Fruit fly (Drosophila melanogaster) whole organism, embryonic: ENCODE results near the gene CaMKII.

ENCODE experiments used
- ATbp ChIP-seq: fragments of 200-800 bp; sonication (Bioruptor generic); optimal IDR thresholded peaks from 2 replicates; lab custom pipeline; 2017; ENCODE audit warnings: missing biosample characterization, mild to moderate bottlenecking, missing genetic modification characterization, missing genetic modification reagents
- CG1024 ChIP-seq: fragments of 200-800 bp; sonication (Bioruptor generic); IDR thresholded peaks from 2 replicates; pipeline ENCODE4 v1.3.6; 2022; ENCODE audit warnings: missing biosample characterization, missing genetic modification characterization
- CG10431 ChIP-seq: fragments of 200-800 bp; sonication (Bioruptor generic); optimal IDR thresholded peaks from 3 replicates; lab custom pipeline; 2018; ENCODE audit warnings: missing biosample characterization, mild to moderate bottlenecking, missing genetic modification characterization
- CG11247 ChIP-seq: fragments of 200-800 bp; sonication (Bioruptor generic); IDR thresholded peaks from 2 replicates; pipeline ENCODE4 v1.3.6; 2022; ENCODE audit warnings: missing biosample characterization, missing genetic modification characterization
- CG11456 ChIP-seq: fragments of 200-800 bp; sonication (Bioruptor generic); IDR thresholded peaks from 3 replicates; pipeline ENCODE4 v1.3.6; 2022; ENCODE audit warnings: missing biosample characterization, missing genetic modification characterization
- CG12104 ChIP-seq: fragments of 200-800 bp; sonication (Bioruptor generic); optimal IDR thresholded peaks from 3 replicates; lab custom pipeline; 2016; ENCODE audit warnings: missing biosample characterization, missing genetic modification characterization
- CG1233 ChIP-seq: fragments of 200-800 bp; sonication (Bioruptor generic); optimal IDR thresholded peaks from 4 replicates; lab custom pipeline; 2018; ENCODE audit warnings: missing biosample characterization, mild to moderate bottlenecking, missing genetic modification characterization
- CG13775 ChIP-seq: fragments of 200-800 bp; sonication (Bioruptor generic); optimal IDR thresholded peaks from 3 replicates; lab custom pipeline; 2017; ENCODE audit warnings: missing biosample characterization, mild to moderate bottlenecking, missing genetic modification characterization
- CG14860 ChIP-seq: fragments of 200-800 bp; sonication (Bioruptor generic); IDR thresholded peaks from 3 replicates; pipeline ENCODE4 v1.3.6; 2022; ENCODE audit warnings: missing biosample characterization, missing genetic modification characterization; ENCODE audit not compliant: partially characterized antibody
- CG15269 ChIP-seq: fragments of 200-800 bp; sonication (Bioruptor generic); optimal IDR thresholded peaks from 2 replicates; lab custom pipeline; 2018; ENCODE audit warnings: missing biosample characterization, mild to moderate bottlenecking, missing genetic modification characterization, moderate library complexity
- CG15514 ChIP-seq: fragments of 200-800 bp; sonication (Bioruptor generic); optimal IDR thresholded peaks from 3 replicates; lab custom pipeline; 2017; ENCODE audit warnings: missing biosample characterization, missing genetic modification characterization, mild to moderate bottlenecking, moderate library complexity, missing genetic modification reagents
- CG16813 ChIP-seq: fragments of 200-800 bp; sonication (Bioruptor generic); IDR thresholded peaks from 3 replicates; pipeline ENCODE4 v1.3.6; 2022; ENCODE audit warnings: missing biosample characterization, missing genetic modification characterization; ENCODE audit not compliant: partially characterized antibody
- CG2116 ChIP-seq: fragments of 200-800 bp; sonication (Bioruptor generic); optimal IDR thresholded peaks from 3 replicates; lab custom pipeline; 2018; ENCODE audit warnings: missing biosample characterization, mild to moderate bottlenecking, missing genetic modification characterization
- CG2129 ChIP-seq: fragments of 200-800 bp; sonication (Bioruptor generic); IDR thresholded peaks from 2 replicates; pipeline ENCODE4 v1.3.6; 2022; ENCODE audit warnings: missing biosample characterization, missing genetic modification characterization; ENCODE audit not compliant: partially characterized antibody
- CG2889 ChIP-seq: fragments of 200-800 bp; sonication (Bioruptor generic); IDR thresholded peaks from 3 replicates; pipeline ENCODE4 v1.3.6; 2022; ENCODE audit warnings: missing biosample characterization, missing genetic modification characterization
- CG32767 ChIP-seq: fragments of 200-800 bp; sonication (Bioruptor generic); IDR thresholded peaks from 2 replicates; pipeline ENCODE4 v1.3.6; 2022; ENCODE audit warnings: missing biosample characterization, missing genetic modification characterization
- CG33557 ChIP-seq: fragments of 200-800 bp; sonication (Bioruptor generic); optimal IDR thresholded peaks from 2 replicates; lab custom pipeline; 2019; ENCODE audit warnings: missing biosample characterization, mild to moderate bottlenecking, missing genetic modification characterization, moderate library complexity
- CG3838 ChIP-seq: fragments of 200-800 bp; sonication (Bioruptor generic); optimal IDR thresholded peaks from 3 replicates; lab custom pipeline; 2016; ENCODE audit warnings: missing biosample characterization, missing genetic modification characterization
- CG6254 ChIP-seq: fragments of 200-800 bp; sonication (Bioruptor generic); optimal IDR thresholded peaks from 3 replicates; lab custom pipeline; 2017; ENCODE audit warnings: mild to moderate bottlenecking, missing biosample characterization, missing genetic modification reagents, missing genetic modification characterization
- CG7745 ChIP-seq: fragments of 200-800 bp; sonication (Bioruptor generic); optimal IDR thresholded peaks from 2 replicates; lab custom pipeline; 2018; ENCODE audit warnings: missing biosample characterization, mild to moderate bottlenecking, missing genetic modification characterization, moderate library complexity
- CG8290 ChIP-seq, 3 experiments: fragments of 200-800 bp; sonication (Bioruptor generic); optimal IDR thresholded peaks; 2 replicates each; lab custom pipeline; 2016 to 2019; ENCODE audit warnings: missing biosample characterization in 3 of 3, missing genetic modification characterization in 3 of 3, mild to moderate bottlenecking in 2 of 3, moderate library complexity in 1 of 3
- CG8359 ChIP-seq: fragments of 200-800 bp; sonication (Bioruptor generic); optimal IDR thresholded peaks from 2 replicates; lab custom pipeline; 2017; ENCODE audit warnings: missing biosample characterization, mild to moderate bottlenecking, missing genetic modification characterization, borderline replicate concordance
- CG9215 ChIP-seq: fragments of 200-800 bp; sonication (Bioruptor generic); IDR thresholded peaks from 2 replicates; pipeline ENCODE4 v1.3.6; 2022; ENCODE audit warnings: missing biosample characterization, missing genetic modification characterization
- CG9817 ChIP-seq: fragments of 200-800 bp; sonication (Bioruptor generic); optimal IDR thresholded peaks from 2 replicates; lab custom pipeline; 2018; ENCODE audit warnings: missing biosample characterization, mild to moderate bottlenecking, missing genetic modification characterization, moderate library complexity
- CTCF ChIP-seq: fragments of 200-800 bp; sonication (Bioruptor generic); optimal IDR thresholded peaks from 2 replicates; lab custom pipeline; 2017; ENCODE audit warnings: missing biosample characterization, mild to moderate bottlenecking, missing genetic modification characterization, moderate library complexity
- CoRest ChIP-seq: fragments of 200-800 bp; sonication (Bioruptor generic); optimal IDR thresholded peaks from 3 replicates; lab custom pipeline; 2018; ENCODE audit warnings: missing biosample characterization, mild to moderate bottlenecking, missing genetic modification characterization, moderate library complexity
- Deaf1 ChIP-seq: fragments of 200-800 bp; optimal IDR thresholded peaks from 3 replicates; lab custom pipeline; 2019; ENCODE audit warnings: missing biosample characterization, mild to moderate bottlenecking, missing genetic modification characterization, moderate library complexity
- Elba2 ChIP-seq: fragments of 200-800 bp; sonication (Bioruptor generic); optimal IDR thresholded peaks from 3 replicates; lab custom pipeline; 2016; ENCODE audit warnings: missing biosample characterization, missing genetic modification characterization
- Hand ChIP-seq: fragments of 200-800 bp; sonication (Bioruptor generic); optimal IDR thresholded peaks from 2 replicates; lab custom pipeline; 2017; ENCODE audit warnings: mild to moderate bottlenecking, missing biosample characterization, missing genetic modification reagents, missing genetic modification characterization
- HmgZ ChIP-seq: fragments of 200-800 bp; sonication (Bioruptor generic); optimal IDR thresholded peaks from 2 replicates; lab custom pipeline; 2018; ENCODE audit warnings: missing biosample characterization, mild to moderate bottlenecking, missing genetic modification characterization
- Jarid2 ChIP-seq: fragments of 200-800 bp; sonication (Bioruptor generic); optimal IDR thresholded peaks from 3 replicates; lab custom pipeline; 2017; ENCODE audit warnings: mild to moderate bottlenecking, missing biosample characterization, missing genetic modification reagents, missing genetic modification characterization
- NC2β ChIP-seq: fragments of 200-800 bp; sonication (Bioruptor generic); optimal IDR thresholded peaks from 2 replicates; lab custom pipeline; 2016; ENCODE audit warnings: missing biosample characterization, missing genetic modification characterization
- Opbp ChIP-seq: fragments of 200-800 bp; sonication (Bioruptor generic); IDR thresholded peaks from 3 replicates; pipeline ENCODE4 v1.3.6; 2022; ENCODE audit warnings: missing biosample characterization, missing genetic modification characterization; ENCODE audit not compliant: partially characterized antibody
- Rx ChIP-seq: fragments of 200-800 bp; sonication (Bioruptor generic); IDR thresholded peaks from 2 replicates; pipeline ENCODE4 v1.3.6; 2022; ENCODE audit warnings: missing biosample characterization, missing genetic modification characterization
- Stat92E ChIP-seq, 3 experiments: fragments of >200 bp in 2 of 3; fragments of 200-800 bp in 1 of 3; sonication (Bioruptor generic) in 1 of 3; optimal IDR thresholded peaks; 2 replicates each; lab custom pipeline; 2017 to 2019; ENCODE audit warnings: missing biosample characterization in 3 of 3, missing genetic modification characterization in 3 of 3, mild to moderate bottlenecking in 1 of 3, moderate library complexity in 1 of 3
- ara ChIP-seq: fragments of 200-800 bp; sonication (Bioruptor generic); IDR thresholded peaks from 2 replicates; pipeline ENCODE4 v1.3.6; 2022; ENCODE audit warnings: missing biosample characterization, missing genetic modification characterization
- chif ChIP-seq, 2 experiments: fragments of 200-800 bp; sonication (Bioruptor generic); optimal IDR thresholded peaks; 3 replicates each; lab custom pipeline; 2016; ENCODE audit warnings: missing biosample characterization in 2 of 2, missing genetic modification characterization in 2 of 2
- dm ChIP-seq: fragments of 200-800 bp; sonication (Bioruptor generic); optimal IDR thresholded peaks from 3 replicates; lab custom pipeline; 2016; ENCODE audit warnings: missing biosample characterization, missing genetic modification characterization
- dmrt99B ChIP-seq: fragments of 200-800 bp; sonication (Bioruptor generic); optimal IDR thresholded peaks from 2 replicates; lab custom pipeline; 2018; ENCODE audit warnings: missing biosample characterization, mild to moderate bottlenecking, missing genetic modification characterization, moderate library complexity
- gcm2 ChIP-seq: fragments of 200-800 bp; sonication (Bioruptor generic); optimal IDR thresholded peaks from 2 replicates; lab custom pipeline; 2016; ENCODE audit warnings: missing biosample characterization, missing genetic modification characterization
- insv ChIP-seq, 2 experiments: fragments of 200-800 bp; sonication (Bioruptor generic); optimal IDR thresholded peaks; 3 replicates each; lab custom pipeline; 2016 to 2018; ENCODE audit warnings: missing biosample characterization in 2 of 2, missing genetic modification characterization in 2 of 2
- kay ChIP-seq: fragments of 200-800 bp; sonication (Bioruptor generic); optimal IDR thresholded peaks from 2 replicates; lab custom pipeline; 2016; ENCODE audit warnings: missing biosample characterization, missing genetic modification characterization
- klu ChIP-seq: fragments of 200-800 bp; sonication (Bioruptor generic); IDR thresholded peaks from 2 replicates; pipeline ENCODE4 v1.3.6; 2022; ENCODE audit warnings: missing biosample characterization, missing genetic modification characterization
- p53 ChIP-seq: fragments of 200-800 bp; sonication (Bioruptor generic); optimal IDR thresholded peaks from 2 replicates; lab custom pipeline; 2016; ENCODE audit warnings: missing biosample characterization, missing genetic modification characterization
- run ChIP-seq: fragments of 200-800 bp; sonication (Bioruptor generic); optimal IDR thresholded peaks from 3 replicates; lab custom pipeline; 2018; ENCODE audit warnings: missing biosample characterization, mild to moderate bottlenecking, missing genetic modification characterization
- slou ChIP-seq: fragments of 200-800 bp; sonication (Bioruptor generic); optimal IDR thresholded peaks from 3 replicates; lab custom pipeline; 2016; ENCODE audit warnings: missing biosample characterization, missing genetic modification characterization
- stc ChIP-seq: fragments of 200-800 bp; sonication (Bioruptor generic); IDR thresholded peaks from 2 replicates; pipeline ENCODE4 v1.3.6; 2022; ENCODE audit warnings: missing biosample characterization, missing genetic modification characterization
- tio ChIP-seq: fragments of 200-800 bp; sonication (Bioruptor generic); optimal IDR thresholded peaks from 2 replicates; lab custom pipeline; 2017; ENCODE audit warnings: missing biosample characterization, missing genetic modification characterization, inconsistent platforms
- toy ChIP-seq: fragments of 200-800 bp; sonication (Bioruptor generic); IDR thresholded peaks from 2 replicates; pipeline ENCODE4 v1.3.6; 2022; ENCODE audit warnings: missing biosample characterization, missing genetic modification characterization

The CaMKII gene

dm6 chr4:1026806-1027431, 26.6 kb downstream of the CaMKII start, which contains the start of gene PlexA (continued):
- peak; percentile 72 for TF ChIP-seq CG2116
- TF ChIP-seq CG9817 (tag; lab: Kevin White, UChicago), result peak; percentile 96
- TF ChIP-seq CG7745, result no peak
- peak; percentile 98 for TF ChIP-seq CG1024 (GFP tag; lab: Robert Waterston, UW)
- peak; percentile 38 for TF ChIP-seq CG10431 (GFP tag; lab: Kevin White, UChicago)
- TF ChIP-seq CG6254 (GFP tag; lab: Kevin White, UChicago), result peak; percentile 23
- no peak for TF ChIP-seq Deaf1 (tag; lab: Kevin White, UChicago)
- TF ChIP-seq CG3838, result no peak
- TF ChIP-seq Jarid2, result no peak
- peak; percentile 95 for TF ChIP-seq CG11247
- peak; percentile 87 for TF ChIP-seq CG1233 (GFP tag; lab: Kevin White, UChicago)
- peak; percentile 43 for TF ChIP-seq NC2β (GFP tag; lab: Kevin White, UChicago)
- TF ChIP-seq klu, result peak; percentile 91
- TF ChIP-seq CG32767, result peak; percentile 91
- TF ChIP-seq CG8290 (GFP tag; optimal IDR thresholded peaks at IDR 0.05; lab: Kevin White, UChicago), result peak; percentile 87
- TF ChIP-seq CG8290 (tag; optimal IDR thresholded peaks at IDR 0.05; lab: Kevin White, UChicago), result peak; percentile 22 to 83
- TF ChIP-seq Opbp (GFP tag; lab: Robert Waterston, UW), result peak; percentile 58; the same call in 2 of the 3 replicates
- TF ChIP-seq CG11456 (GFP tag; lab: Robert Waterston, UW), result peak; percentile 97
- TF ChIP-seq CG2129 (GFP tag; lab: Robert Waterston, UW), result peak; percentile 19; the same call in 1 of the 2 replicates
- peak; percentile 68 for TF ChIP-seq CG33557 (GFP tag; lab: Kevin White, UChicago)
- peak; percentile 81 for TF ChIP-seq CG15514 (GFP tag; lab: Kevin White, UChicago)
- TF ChIP-seq CTCF (GFP tag; lab: Kevin White, UChicago), result no peak
- TF ChIP-seq slou (GFP tag; lab: Kevin White, UChicago), result peak; percentile 87
- TF ChIP-seq insv (GFP tag; optimal IDR thresholded peaks at IDR 0.05; lab: Kevin White, UChicago), result peak in 1 of 2 experiments; percentile 0
- TF ChIP-seq CG2889, result peak; percentile 95
- peak; percentile 91 for TF ChIP-seq tio (GFP tag; lab: Kevin White, UChicago)
- TF ChIP-seq run, result no peak
- peak; percentile 30 for TF ChIP-seq dm (GFP tag; lab: Kevin White, UChicago)
- TF ChIP-seq CG16813, result peak; percentile 84
- TF ChIP-seq Hand (GFP tag; lab: Kevin White, UChicago), result peak; percentile 26
- peak; percentile 85 for TF ChIP-seq dmrt99B (tag; lab: Kevin White, UChicago)
- peak; percentile 46 for TF ChIP-seq CG12104
- TF ChIP-seq Elba2 (GFP tag; lab: Kevin White, UChicago), result peak; percentile 67
- TF ChIP-seq CG14860 (GFP tag; lab: Robert Waterston, UW), result peak; percentile 58
- peak; percentile 58 for TF ChIP-seq kay
- peak; percentile 96 for TF ChIP-seq CoRest (tag; lab: Kevin White, UChicago)
- peak; percentile 83 for TF ChIP-seq HmgZ (tag; lab: Kevin White, UChicago)
- TF ChIP-seq chif (GFP tag; optimal IDR thresholded peaks at IDR 0.05; lab: Kevin White, UChicago), result peak; percentile 11 to 71
- peak; percentile 71 for TF ChIP-seq ATbp
- peak in 1 of 3 experiments; percentile 30 for TF ChIP-seq Stat92E (GFP tag; optimal IDR thresholded peaks at IDR 0.05; lab: Kevin White, UChicago)
- TF ChIP-seq Rx, result no peak
- TF ChIP-seq ara, result no peak
- TF ChIP-seq CG13775 (GFP tag; lab: Kevin White, UChicago), result peak; percentile 86
- TF ChIP-seq CG8359 (GFP tag; lab: Kevin White, UChicago), result no peak
- TF ChIP-seq p53, result peak; percentile 30
- TF ChIP-seq gcm2 (GFP tag; lab: Kevin White, UChicago), result no peak
- peak; percentile 89 for TF ChIP-seq CG15269 (tag; lab: Kevin White, UChicago)
- TF ChIP-seq toy (GFP tag; lab: Robert Waterston, UW), result peak; percentile 95; the same call in 1 of the 2 replicates
- peak; percentile 92 for TF ChIP-seq CG9215 (GFP tag; lab: Robert Waterston, UW)
- TF ChIP-seq stc (GFP tag; lab: Robert Waterston, UW), result peak; percentile 86
